Fruit fly (Drosophila melanogaster) whole organism, wandering third instar larva: ENCODE data around the gene Tsen2.

Experiments
- CG9705 ChIP-seq: fragments of 200-800 bp; sonication (Bioruptor generic); optimal IDR thresholded peaks from 2 replicates; lab custom pipeline; 2018; ENCODE audit warnings: missing biosample characterization, mild to moderate bottlenecking, missing genetic modification characterization
- Dfd ChIP-seq: fragments of >200 bp; optimal IDR thresholded peaks from 2 replicates; lab custom pipeline; 2017; ENCODE audit warnings: missing biosample characterization, missing genetic modification characterization
- HLH106 ChIP-seq: fragments of 200-800 bp; optimal IDR thresholded peaks from 3 replicates; lab custom pipeline; 2019; ENCODE audit warnings: missing biosample characterization, mild to moderate bottlenecking, missing genetic modification characterization, moderate library complexity
- Hr83 ChIP-seq: fragments of 200-300 bp; sonication (Bioruptor generic); optimal IDR thresholded peaks from 2 replicates; lab custom pipeline; 2016; ENCODE audit warnings: missing biosample characterization, mild to moderate bottlenecking, missing genetic modification characterization, moderate library complexity; ENCODE audit not compliant: poor library complexity, severe bottlenecking
- Mio ChIP-seq: sonication (Bioruptor generic); optimal IDR thresholded peaks from 2 replicates; lab custom pipeline; 2016; ENCODE audit warnings: missing biosample characterization, missing genetic modification characterization
- Myc ChIP-seq: fragments of >200 bp; optimal IDR thresholded peaks from 2 replicates; lab custom pipeline; 2017
- Sp1 ChIP-seq: fragments of 200-800 bp; sonication (Bioruptor generic); optimal IDR thresholded peaks from 3 replicates; lab custom pipeline; 2019; ENCODE audit warnings: missing biosample characterization, mild to moderate bottlenecking, missing genetic modification characterization, moderate library complexity
- foxo ChIP-seq, 2 experiments: fragments of 200-800 bp; sonication (Bioruptor generic); optimal IDR thresholded peaks; 2 replicates in 1 of 2; 3 replicates in 1 of 2; lab custom pipeline; 2016 to 2017; ENCODE audit warnings: missing biosample characterization in 2 of 2, missing genetic modification characterization in 2 of 2
- pan ChIP-seq: fragments of >200 bp; optimal IDR thresholded peaks from 2 replicates; lab custom pipeline; 2017

DNA sequence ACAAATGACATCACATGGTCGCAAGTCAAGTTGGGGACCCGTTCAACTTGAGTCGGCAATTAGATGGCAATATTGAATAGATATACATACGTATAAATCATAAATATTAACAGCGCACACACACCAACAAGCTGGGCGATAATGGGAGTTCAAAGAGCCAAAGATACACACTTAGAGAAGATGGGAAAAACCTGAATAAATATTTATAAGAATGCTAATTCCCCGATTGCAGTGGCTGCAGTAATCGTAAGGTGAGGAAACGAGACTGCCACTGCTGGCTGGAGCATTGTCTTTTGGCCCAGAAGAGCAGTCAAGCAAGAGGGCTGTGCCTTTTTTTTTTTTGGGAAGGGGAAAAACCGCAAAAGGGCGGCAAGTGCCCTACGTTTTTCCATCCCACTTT lies 19.3 kb upstream of the Tsen2 start:
- TF ChIP-seq Dfd (GFP tag; lab: Kevin White, UChicago) (no peak), Sp1 (GFP tag; lab: Kevin White, UChicago) (no peak), Mio (GFP tag; lab: Kevin White, UChicago) (no peak), CG9705 (GFP tag; lab: Kevin White, UChicago) (no peak), Myc (no peak), foxo (GFP tag; optimal IDR thresholded peaks at IDR 0.05; lab: Kevin White, UChicago) (no peak), pan (lab: Kevin White, UChicago) (no peak), HLH106 (no peak), Hr83 (GFP tag; lab: Kevin White, UChicago) (no peak)
